Worm (Caenorhabditis elegans) whole organism, L2 larva: ENCODE measurements around the gene sod-4.

Experiments
- ceh-82 ChIP-seq: fragments of 150-350 bp; optimal IDR thresholded peaks from 2 replicates; lab custom pipeline; 2014; ENCODE audit warnings: missing biosample characterization, missing genetic modification characterization
- elt-1 ChIP-seq: fragments of 150-350 bp; optimal IDR thresholded peaks from 2 replicates; lab custom pipeline; 2014; ENCODE audit warnings: missing biosample characterization, missing genetic modification characterization
- elt-3 ChIP-seq: sonication (generic microtip); optimal IDR thresholded peaks from 2 replicates; lab custom pipeline; 2017; ENCODE audit warnings: missing biosample characterization, missing genetic modification characterization
- lin-39 ChIP-seq: fragments of 150-350 bp; optimal IDR thresholded peaks from 2 replicates; lab custom pipeline; 2014; ENCODE audit warnings: missing biosample characterization, missing genetic modification reagents, missing genetic modification characterization
- nhr-23 ChIP-seq: fragments of 150-350 bp; optimal IDR thresholded peaks from 2 replicates; lab custom pipeline; 2014; ENCODE audit warnings: missing biosample characterization, missing genetic modification reagents, missing genetic modification characterization
- skn-1 ChIP-seq: sonication (generic microtip); optimal IDR thresholded peaks from 2 replicates; lab custom pipeline; 2017; ENCODE audit warnings: missing biosample characterization, missing genetic modification characterization
- sma-3 ChIP-seq: sonication (generic microtip); optimal IDR thresholded peaks from 2 replicates; lab custom pipeline; 2016; ENCODE audit warnings: missing genetic modification reagents, missing genetic modification characterization, missing compliant biosample characterization
- snpc-4 ChIP-seq: fragments of 150-350 bp; optimal IDR thresholded peaks from 2 replicates; lab custom pipeline; 2014; ENCODE audit warnings: missing biosample characterization, missing genetic modification characterization
- unc-39 ChIP-seq: fragments of 150-350 bp; optimal IDR thresholded peaks from 2 replicates; lab custom pipeline; 2014; ENCODE audit warnings: missing biosample characterization, missing genetic modification characterization
- unc-62 ChIP-seq: fragments of 150-350 bp; optimal IDR thresholded peaks from 2 replicates; lab custom pipeline; 2014; ENCODE audit warnings: missing biosample characterization, missing genetic modification reagents, missing genetic modification characterization
- ztf-11 ChIP-seq: sonication (generic microtip); optimal IDR thresholded peaks from 2 replicates; lab custom pipeline; 2017; ENCODE audit warnings: missing biosample characterization, missing genetic modification characterization

DNA sequence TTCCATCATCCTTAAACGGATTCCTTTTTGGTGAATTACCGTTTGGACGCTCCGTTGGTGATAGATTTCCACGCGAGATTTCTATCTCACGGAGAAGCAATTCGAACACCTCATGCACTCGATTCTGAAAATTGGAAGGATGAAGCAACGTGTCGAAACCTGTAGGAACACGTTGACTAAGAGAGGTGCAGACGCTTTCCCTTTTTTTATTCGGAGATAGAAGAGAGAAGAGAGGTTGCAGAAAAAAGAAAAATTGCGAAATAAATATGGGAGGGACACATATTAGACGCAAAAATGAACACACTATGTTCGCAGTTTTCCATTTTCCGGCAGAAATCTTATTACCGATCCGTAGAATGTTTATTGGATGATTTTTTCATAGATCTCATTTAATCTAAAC lies 45.4 kb downstream of the sod-4 start:
- TF ChIP-seq ceh-82 (tag; lab: Kevin White, UChicago) (no peak), unc-62 (GFP tag; lab: Kevin White, UChicago) (no peak), elt-1 (tag; lab: Kevin White, UChicago) (no peak), snpc-4 (tag; lab: Kevin White, UChicago) (no peak), elt-3 (tag; lab: Kevin White, UChicago) (no peak), ztf-11 (tag; lab: Kevin White, UChicago) (no peak), sma-3 (GFP tag; lab: Kevin White, UChicago) (no peak), skn-1 (no peak), nhr-23 (no peak), lin-39 (no peak), unc-39 (tag; lab: Kevin White, UChicago) (no peak)
